Fruit fly (Drosophila melanogaster): ENCODE measurements around the gene aly.

The aly gene

dm6 chr3L:3052110-3052871, 26.0 kb upstream of the aly start, which contains the start of gene CG1271 (continued):
- TF ChIP-seq CHES-1-like (GFP tag; optimal IDR thresholded peaks at IDR 0.05) (peak; percentile 71), HLH3B (GFP tag; IDR thresholded peaks at IDR 0.05) (peak; percentile 20; the same call in 1 of the 2 replicates), dm (GFP tag; optimal IDR thresholded peaks at IDR 0.05) (peak; percentile 18), Sin3A (optimal IDR thresholded peaks at IDR 0.05) (peak; percentile 82), CG7271 (tag; optimal IDR thresholded peaks at IDR 0.05) (no peak), H15 (GFP tag; IDR thresholded peaks at IDR 0.05) (no peak), CG2120 (GFP tag; optimal IDR thresholded peaks at IDR 0.05) (peak; percentile 83), MTF-1 (GFP tag; optimal IDR thresholded peaks at IDR 0.05; ENCODE audit: borderline replicate concordance) (no peak), slp2 (GFP tag; optimal IDR thresholded peaks at IDR 0.05) (peak; percentile 42), cas (GFP tag; IDR thresholded peaks at IDR 0.05) (no peak), MBD-R2 (GFP tag; IDR thresholded peaks at IDR 0.05) (peak; percentile 47), h (optimal IDR thresholded peaks at IDR 0.05) (no peak), gsb (GFP tag; IDR thresholded peaks at IDR 0.05) (peak; percentile 26; the same call in 1 of the 2 replicates), CG8290 (GFP tag; optimal IDR thresholded peaks at IDR 0.05) (peak; percentile 73), CG8290 (tag; optimal IDR thresholded peaks at IDR 0.05) (peak; percentile 70 to 80), ci (GFP tag; IDR thresholded peaks at IDR 0.05) (no peak), en (GFP tag; optimal IDR thresholded peaks at IDR 0.05) (peak; percentile 34), sug (tag; optimal IDR thresholded peaks at IDR 0.05) (peak; percentile 93), CG12219 (GFP tag; optimal IDR thresholded peaks at IDR 0.05) (no peak), Dek (tag; optimal IDR thresholded peaks at IDR 0.05) (peak; percentile 12), fd3F (GFP tag; optimal IDR thresholded peaks at IDR 0.05) (no peak), CG12769 (tag; optimal IDR thresholded peaks at IDR 0.05) (peak; percentile 59), hb (GFP tag; IDR thresholded peaks at IDR 0.05; ENCODE audit: partially characterized antibody) (no peak), CG7745 (tag; optimal IDR thresholded peaks at IDR 0.05) (no peak), Poxn (GFP tag; IDR thresholded peaks at IDR 0.05) (no peak), D19B (GFP tag; optimal IDR thresholded peaks at IDR 0.05) (peak; percentile 58), CG30403 (GFP tag; optimal IDR thresholded peaks at IDR 0.05) (peak; percentile 77), CG9817 (tag; optimal IDR thresholded peaks at IDR 0.05) (peak; percentile 45), CG17385 (GFP tag; optimal IDR thresholded peaks at IDR 0.05) (peak; percentile 36), slou (GFP tag; optimal IDR thresholded peaks at IDR 0.05) (peak; percentile 24), HmgZ (tag; optimal IDR thresholded peaks at IDR 0.05) (peak; percentile 62), CG7556 (GFP tag; optimal IDR thresholded peaks at IDR 0.05) (peak; percentile 41), Hr3 (GFP tag; optimal IDR thresholded peaks at IDR 0.05) (peak; percentile 45), CG6272 (GFP tag; IDR thresholded peaks at IDR 0.05) (0 out of 2 replicates have a peak, but pooled peaks have one; percentile 37), tx (GFP tag; optimal IDR thresholded peaks at IDR 0.05) (peak; percentile 58), CG3163 (GFP tag; optimal IDR thresholded peaks at IDR 0.05) (peak; percentile 52), CG15479 (GFP tag; optimal IDR thresholded peaks at IDR 0.05) (peak; percentile 74), esg (GFP tag; conservative IDR thresholded peaks at IDR 0.05) (peak; percentile 45), cato (GFP tag; optimal IDR thresholded peaks at IDR 0.05; ENCODE audit: borderline replicate concordance) (peak; percentile 21), Xrp1 (GFP tag; IDR thresholded peaks at IDR 0.05) (peak; percentile 63; the same call in 1 of the 2 replicates), CG3407 (GFP tag; optimal IDR thresholded peaks at IDR 0.05) (no peak), zfh1 (GFP tag; IDR thresholded peaks at IDR 0.05) (peak; percentile 70), Lpt (GFP tag; optimal IDR thresholded peaks at IDR 0.05) (no peak), CG34422 (GFP tag; IDR thresholded peaks at IDR 0.05) (0 out of 3 replicates have a peak, but pooled peaks have one; percentile 55), Abd-B (GFP tag; optimal IDR thresholded peaks at IDR 0.05) (no peak), CG14710 (tag; optimal IDR thresholded peaks at IDR 0.05) (peak; percentile 92), Mes4 (GFP tag; optimal IDR thresholded peaks at IDR 0.05) (no peak), dimm (GFP tag; IDR thresholded peaks at IDR 0.05) (no peak), CG17802 (tag; optimal IDR thresholded peaks at IDR 0.05) (peak; percentile 5), eyg (GFP tag; optimal IDR thresholded peaks at IDR 0.05) (peak; percentile 25), stwl (tag; optimal IDR thresholded peaks at IDR 0.05) (peak; percentile 88)

Data from whole organism, embryonic.